Worm (Caenorhabditis elegans): ENCODE measurements around the gene C27H6.8.

Gene C27H6.8

ce11 chrV:9987688-9988087 lies at the start of gene C27H6.8:
TSS of gene C27H6.8 (minus strand) at chrV:9987788.
- TF ChIP-seq ces-1 (GFP tag; optimal IDR thresholded peaks at IDR 0.05) (no peak), tbx-8 (GFP tag; optimal IDR thresholded peaks at IDR 0.05) (no peak)

ce11 chrV:10037040-10037439 lies 49.5 kb upstream of the C27H6.8 start, which contains the start of gene F57A8.1:
TSS of gene F57A8.1 (plus strand) at chrV:10037340.
- no peak for TF ChIP-seq unc-62 (GFP tag; optimal IDR thresholded peaks at IDR 0.05)
- TF ChIP-seq ces-1 (GFP tag; optimal IDR thresholded peaks at IDR 0.05), result no peak
- no peak for TF ChIP-seq nhr-237 (tag; optimal IDR thresholded peaks at IDR 0.05)
- TF ChIP-seq nhr-76 (tag; optimal IDR thresholded peaks at IDR 0.05), result no peak
- TF ChIP-seq mls-2 (tag; optimal IDR thresholded peaks at IDR 0.05), result no peak
- no peak for TF ChIP-seq flh-1 (GFP tag; optimal IDR thresholded peaks at IDR 0.05)
- no peak for TF ChIP-seq lin-32 (GFP tag; optimal IDR thresholded peaks at IDR 0.05)
- TF ChIP-seq ham-2 (GFP tag; optimal IDR thresholded peaks at IDR 0.05), result no peak
- TF ChIP-seq sem-2 (GFP tag; optimal IDR thresholded peaks at IDR 0.05), result no peak
- no peak for TF ChIP-seq M03D4.4 (tag; optimal IDR thresholded peaks at IDR 0.05)
- TF ChIP-seq nhr-28 (tag; optimal IDR thresholded peaks at IDR 0.05), result no peak
- no peak for TF ChIP-seq elt-3 (tag; optimal IDR thresholded peaks at IDR 0.05)
- TF ChIP-seq bed-3 (GFP tag; optimal IDR thresholded peaks at IDR 0.05), result no peak
- TF ChIP-seq sptf-1 (tag; optimal IDR thresholded peaks at IDR 0.05), result no peak
- TF ChIP-seq nhr-2 (tag; optimal IDR thresholded peaks at IDR 0.05), result no peak
- no peak for TF ChIP-seq ceh-43 (GFP tag; optimal IDR thresholded peaks at IDR 0.05)
- no peak for TF ChIP-seq drap-1 (GFP tag; optimal IDR thresholded peaks at IDR 0.05)
- TF ChIP-seq ceh-83 (GFP tag; optimal IDR thresholded peaks at IDR 0.05), result no peak
- no peak for TF ChIP-seq mep-1 (tag; optimal IDR thresholded peaks at IDR 0.05)

- TF ChIP-seq bed-3 (GFP tag; optimal IDR thresholded peaks at IDR 0.05), result no peak
- TF ChIP-seq ceh-39 (tag; optimal IDR thresholded peaks at IDR 0.05), result no peak
- TF ChIP-seq unc-62 (GFP tag; optimal IDR thresholded peaks at IDR 0.05), result no peak
- no peak for TF ChIP-seq elt-1 (tag; optimal IDR thresholded peaks at IDR 0.05; ENCODE audit: borderline replicate concordance, insufficient read depth)
- no peak for TF ChIP-seq M03D4.4 (tag; optimal IDR thresholded peaks at IDR 0.05)
- TF ChIP-seq mls-2 (tag; optimal IDR thresholded peaks at IDR 0.05), result no peak
- no peak for TF ChIP-seq nhr-237 (tag; optimal IDR thresholded peaks at IDR 0.05)
- TF ChIP-seq nhr-76 (tag; optimal IDR thresholded peaks at IDR 0.05), result no peak
- TF ChIP-seq unc-120 (tag; optimal IDR thresholded peaks at IDR 0.05; ENCODE audit: poor library complexity, severe bottlenecking), result peak; percentile 56
- TF ChIP-seq lin-32 (GFP tag; optimal IDR thresholded peaks at IDR 0.05), result peak; percentile 71
- TF ChIP-seq ham-2 (GFP tag; optimal IDR thresholded peaks at IDR 0.05), result peak; percentile 7
- TF ChIP-seq elt-3 (tag; optimal IDR thresholded peaks at IDR 0.05), result no peak
- TF ChIP-seq nhr-2 (tag; optimal IDR thresholded peaks at IDR 0.05), result no peak
- no peak for TF ChIP-seq nhr-28 (tag; optimal IDR thresholded peaks at IDR 0.05)
- no peak for TF ChIP-seq sptf-1 (tag; optimal IDR thresholded peaks at IDR 0.05)
- TF ChIP-seq ceh-43 (GFP tag; optimal IDR thresholded peaks at IDR 0.05), result no peak
- TF ChIP-seq lsy-2 (tag; optimal IDR thresholded peaks at IDR 0.05), result no peak
- no peak for TF ChIP-seq flh-1 (GFP tag; optimal IDR thresholded peaks at IDR 0.05)
- TF ChIP-seq snpc-4 (tag; optimal IDR thresholded peaks at IDR 0.05), result no peak
- no peak for TF ChIP-seq unc-39 (tag; optimal IDR thresholded peaks at IDR 0.05)
- no peak for TF ChIP-seq mab-5 (tag; optimal IDR thresholded peaks at IDR 0.05)
- peak; percentile 22 for TF ChIP-seq ces-1 (GFP tag; optimal IDR thresholded peaks at IDR 0.05)
- no peak for TF ChIP-seq blmp-1 (tag; optimal IDR thresholded peaks at IDR 0.05)
- TF ChIP-seq lin-13 (tag; optimal IDR thresholded peaks at IDR 0.05), result no peak
- TF ChIP-seq pha-4 (tag; optimal IDR thresholded peaks at IDR 0.05), result no peak
- no peak for TF ChIP-seq sem-2 (GFP tag; optimal IDR thresholded peaks at IDR 0.05)
- TF ChIP-seq drap-1 (GFP tag; optimal IDR thresholded peaks at IDR 0.05), result no peak
- TF ChIP-seq cnd-1 (tag; optimal IDR thresholded peaks at IDR 0.05), result peak; percentile 82
- TF ChIP-seq hlh-1 (tag; optimal IDR thresholded peaks at IDR 0.05), result no peak
- no peak for TF ChIP-seq mep-1 (tag; optimal IDR thresholded peaks at IDR 0.05)
- no peak for TF ChIP-seq nhr-12 (tag; optimal IDR thresholded peaks at IDR 0.05)
- peak; percentile 5 for TF ChIP-seq ceh-83 (GFP tag; optimal IDR thresholded peaks at IDR 0.05)
- TF ChIP-seq ztf-11 (tag; optimal IDR thresholded peaks at IDR 0.05), result no peak
- no peak for TF ChIP-seq tbx-8 (GFP tag; optimal IDR thresholded peaks at IDR 0.05)
- no peak for TF ChIP-seq zip-8 (tag; optimal IDR thresholded peaks at IDR 0.05)
Observed at ce11 chrV:10036275-10036674, 48.7 kb upstream of the C27H6.8 start, which contains the start of gene T06E8.2. TSS of gene T06E8.2 (minus strand) at chrV:10036413.

ce11 chrV:10035586-10035985 lies 48.0 kb upstream of the C27H6.8 start:
- TF ChIP-seq mab-5 (tag; optimal IDR thresholded peaks at IDR 0.05) (no peak), blmp-1 (tag; optimal IDR thresholded peaks at IDR 0.05) (peak; percentile 94), ces-1 (GFP tag; optimal IDR thresholded peaks at IDR 0.05) (peak; percentile 79), ceh-43 (GFP tag; optimal IDR thresholded peaks at IDR 0.05) (peak; percentile 30), lin-13 (tag; optimal IDR thresholded peaks at IDR 0.05) (no peak), ham-2 (GFP tag; optimal IDR thresholded peaks at IDR 0.05) (no peak), nhr-237 (tag; optimal IDR thresholded peaks at IDR 0.05) (no peak), nhr-76 (tag; optimal IDR thresholded peaks at IDR 0.05) (no peak)

All from whole organism, mixed stage, embryonic.